Worm (Caenorhabditis elegans): ENCODE measurements around the gene eef-1A.1.
A peak's percentile ranks its signal among the peaks of the same experiment; 100 is the strongest.

eef-1A.1 gene

ce11 chrIII:6931896-6932295 is 39.6 kb downstream of the eef-1A.1 start, which contains the start of gene byn-1 (continued):
- TF ChIP-seq B0336.3 (GFP tag; IDR thresholded peaks at IDR 0.05) = peak; percentile 82
- no peak for TF ChIP-seq ccch-3 (GFP tag; optimal IDR thresholded peaks at IDR 0.05)
- TF ChIP-seq madf-6 (GFP tag; IDR thresholded peaks at IDR 0.05) = peak; percentile 56
- no peak for TF ChIP-seq gei-17 (GFP tag; optimal IDR thresholded peaks at IDR 0.05)

- peak; percentile 74 for TF ChIP-seq F33H1.4 (GFP tag; IDR thresholded peaks at IDR 0.05)
- no peak for TF ChIP-seq lin-40 (tag; optimal IDR thresholded peaks at IDR 0.05)
- TF ChIP-seq ceh-91 (GFP tag; IDR thresholded peaks at IDR 0.05) = no peak
- peak; percentile 5 for TF ChIP-seq snpc-1.1 (tag; optimal IDR thresholded peaks at IDR 0.05; ENCODE audit: insufficient read depth)
- TF ChIP-seq dpl-1 (GFP tag; optimal IDR thresholded peaks at IDR 0.05) = peak; percentile 46
- peak; percentile 28 for TF ChIP-seq snpc-1.3 (tag; optimal IDR thresholded peaks at IDR 0.05; ENCODE audit: insufficient read depth)
- TF ChIP-seq cebp-1 (GFP tag; IDR thresholded peaks at IDR 0.05) = peak; percentile 68; the same call in 1 of the 2 replicates
- TF ChIP-seq cebp-1 (tag; optimal IDR thresholded peaks at IDR 0.05) = peak; percentile 95
- peak; percentile 36 for TF ChIP-seq efl-1 (GFP tag; optimal IDR thresholded peaks at IDR 0.05)
- peak; percentile 51 for TF ChIP-seq F23B12.7 (tag; optimal IDR thresholded peaks at IDR 0.05; ENCODE audit: insufficient read depth)
- TF ChIP-seq atf-7 (tag; optimal IDR thresholded peaks at IDR 0.05) = no peak
- peak; percentile 77 for TF ChIP-seq mcd-1 (GFP tag; IDR thresholded peaks at IDR 0.05)
- peak; percentile 18 for TF ChIP-seq lin-54 (GFP tag; optimal IDR thresholded peaks at IDR 0.05)
- no peak for TF ChIP-seq nfya-1 (tag; optimal IDR thresholded peaks at IDR 0.05; ENCODE audit: borderline replicate concordance, insufficient read depth)
- peak; percentile 9 for TF ChIP-seq snpc-3.4 (tag; optimal IDR thresholded peaks at IDR 0.05)
These were observed 41.8 kb downstream of the eef-1A.1 start, which contains the start of gene inf-1 for ce11 chrIII:6929558-6930167. Gene inf-1, plus strand, starts transcription at chrIII:6930134.

- TF ChIP-seq hmg-20 (GFP tag; IDR thresholded peaks at IDR 0.05) (no peak), cebp-2 (GFP tag; IDR thresholded peaks at IDR 0.05) (no peak), pha-4 (tag; optimal IDR thresholded peaks at IDR 0.05) (no peak), tbx-9 (tag; optimal IDR thresholded peaks at IDR 0.05; ENCODE audit: borderline replicate concordance) (no peak), ztf-6 (GFP tag; IDR thresholded peaks at IDR 0.05) (no peak), C17E4.6 (GFP tag; IDR thresholded peaks at IDR 0.05) (no peak)
These were observed 42.8 kb downstream of the eef-1A.1 start, which contains the start of gene flap-1 for ce11 chrIII:6928725-6929124. Gene flap-1, minus strand, starts transcription at chrIII:6928825.

Data from whole organism, young adult.